Fruit fly (Drosophila melanogaster): ENCODE measurements around the gene CG11857.

The CG11857 gene

dm6 chr3R:25269909-25270308 is 11.2 kb downstream of the CG11857 start, which contains the start of the genes CG11889 and CG11891:
Gene CG11889, plus strand, starts transcription at chr3R:25270209.
Gene CG11891, plus strand, starts transcription at chr3R:25270209.
- peak; percentile 12 for TF ChIP-seq Med (GFP tag)
- no peak for TF ChIP-seq CG1832 (GFP tag; optimal IDR thresholded peaks at IDR 0.05)

- TF ChIP-seq sug (tag; optimal IDR thresholded peaks at IDR 0.05) (no peak), CG13123 (GFP tag; optimal IDR thresholded peaks at IDR 0.05) (no peak), Ets65A (GFP tag) (no peak), HLH54F (GFP tag; optimal IDR thresholded peaks at IDR 0.05) (no peak), aop (GFP tag; IDR thresholded peaks at IDR 0.05) (no peak), da (GFP tag; optimal IDR thresholded peaks at IDR 0.05) (no peak), vfl (GFP tag; optimal IDR thresholded peaks at IDR 0.05) (no peak), Ravus (GFP tag; IDR thresholded peaks at IDR 0.05) (no peak)
Observed at dm6 chr3R:25273537-25273936, 14.8 kb downstream of the CG11857 start, which contains the start of gene CG11878. Gene CG11878, plus strand, starts transcription at chr3R:25273837.

DNA sequence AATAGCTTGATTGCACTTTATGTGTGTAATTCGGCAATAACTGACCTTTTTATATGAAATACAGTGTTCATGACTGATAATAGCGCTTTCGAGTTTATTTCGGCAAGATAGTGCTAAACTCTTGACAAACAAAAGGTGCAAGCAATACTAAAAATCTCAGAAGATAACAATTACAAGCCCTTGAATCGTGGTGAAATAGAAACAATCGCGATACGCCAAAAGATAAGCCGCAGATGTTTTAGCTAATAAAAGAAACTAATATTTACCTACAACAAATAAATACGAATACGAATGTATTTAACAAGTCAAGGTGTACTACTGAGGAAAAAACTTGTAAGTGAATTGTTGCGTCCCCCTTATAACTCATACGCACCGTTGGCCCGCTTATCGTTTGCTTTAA is 16.6 kb downstream of the CG11857 start:
- TF ChIP-seq CG13775 (GFP tag; optimal IDR thresholded peaks at IDR 0.05), result no peak
- peak; percentile 81 for TF ChIP-seq Fer1 (GFP tag; optimal IDR thresholded peaks at IDR 0.05)
- peak; percentile 36 for TF ChIP-seq CG12299 (tag; optimal IDR thresholded peaks at IDR 0.05)
- TF ChIP-seq CG2678 (tag; optimal IDR thresholded peaks at IDR 0.05), result peak; percentile 65
- peak; percentile 71 for TF ChIP-seq PHDP (tag; optimal IDR thresholded peaks at IDR 0.05)
- TF ChIP-seq br (optimal IDR thresholded peaks at IDR 0.05), result no peak
- peak; percentile 1 for TF ChIP-seq CG1233 (GFP tag; optimal IDR thresholded peaks at IDR 0.05)
- TF ChIP-seq scrt (GFP tag; optimal IDR thresholded peaks at IDR 0.05), result peak; percentile 55
- peak; percentile 36 for TF ChIP-seq B-H2 (GFP tag; optimal IDR thresholded peaks at IDR 0.05)
- TF ChIP-seq CG13424 (tag; optimal IDR thresholded peaks at IDR 0.05), result peak; percentile 36
- TF ChIP-seq cwo (GFP tag; optimal IDR thresholded peaks at IDR 0.05), result peak; percentile 19
- TF ChIP-seq CG8924 (tag; optimal IDR thresholded peaks at IDR 0.05), result peak; percentile 27
- peak; percentile 66 for TF ChIP-seq BtbVII (GFP tag; optimal IDR thresholded peaks at IDR 0.05)
- TF ChIP-seq Med (GFP tag), result peak; percentile 67
- TF ChIP-seq CG14014 (GFP tag; IDR thresholded peaks at IDR 0.05), result peak; percentile 37; the same call in 1 of the 2 replicates
- TF ChIP-seq Sry-β (GFP tag; optimal IDR thresholded peaks at IDR 0.05), result no peak
- TF ChIP-seq Fer3 (tag; optimal IDR thresholded peaks at IDR 0.05), result peak; percentile 54
- TF ChIP-seq CG17568 (GFP tag; optimal IDR thresholded peaks at IDR 0.05), result peak; percentile 58
- TF ChIP-seq CG12769 (tag; optimal IDR thresholded peaks at IDR 0.05), result peak; percentile 42
- TF ChIP-seq Hmr (GFP tag; optimal IDR thresholded peaks at IDR 0.05), result peak; percentile 75
- TF ChIP-seq Hand (GFP tag; optimal IDR thresholded peaks at IDR 0.05), result peak; percentile 52
- TF ChIP-seq CG18599 (GFP tag; optimal IDR thresholded peaks at IDR 0.05), result peak; percentile 68
- TF ChIP-seq Ets65A (GFP tag), result peak; percentile 29
- no peak for TF ChIP-seq bcd (GFP tag; optimal IDR thresholded peaks at IDR 0.05)
- TF ChIP-seq CG6765 (GFP tag; optimal IDR thresholded peaks at IDR 0.05), result peak; percentile 68
- peak; percentile 23 for TF ChIP-seq CG12659 (GFP tag; optimal IDR thresholded peaks at IDR 0.05)
- TF ChIP-seq sug (tag; optimal IDR thresholded peaks at IDR 0.05), result peak; percentile 77
- TF ChIP-seq bab2 (GFP tag; optimal IDR thresholded peaks at IDR 0.05), result no peak
- no peak for TF ChIP-seq bigmax (GFP tag; optimal IDR thresholded peaks at IDR 0.05)
- TF ChIP-seq CG12104 (GFP tag; optimal IDR thresholded peaks at IDR 0.05), result peak; percentile 35
- peak; percentile 69 for TF ChIP-seq mirr (GFP tag; optimal IDR thresholded peaks at IDR 0.05)
- peak; percentile 48 for TF ChIP-seq CG10543 (GFP tag; optimal IDR thresholded peaks at IDR 0.05)
- TF ChIP-seq wor (GFP tag; IDR thresholded peaks at IDR 0.05), result no peak
- peak; percentile 22 for TF ChIP-seq CG17385 (GFP tag; optimal IDR thresholded peaks at IDR 0.05)
- TF ChIP-seq CG31365 (tag; optimal IDR thresholded peaks at IDR 0.05), result peak; percentile 10
- TF ChIP-seq CG13894 (tag; optimal IDR thresholded peaks at IDR 0.05), result peak; percentile 57
- peak; percentile 81 for TF ChIP-seq lab (GFP tag; optimal IDR thresholded peaks at IDR 0.05)
- TF ChIP-seq CG13296 (GFP tag; optimal IDR thresholded peaks at IDR 0.05), result peak; percentile 81
- TF ChIP-seq hkb (optimal IDR thresholded peaks at IDR 0.05), result no peak
- peak; percentile 22; the same call in 1 of the 2 replicates for TF ChIP-seq hkb (GFP tag; IDR thresholded peaks at IDR 0.05)
